Worm (Caenorhabditis elegans) whole organism, L3 larva: ENCODE results near the gene bus-5.
A peak's percentile ranks its signal among the peaks of the same experiment; 100 is the strongest.

Source experiments
- nhr-11 ChIP-seq: fragments of 150-350 bp; optimal IDR thresholded peaks from 2 replicates; lab custom pipeline; 2014; ENCODE audit warnings: missing biosample characterization, missing genetic modification characterization
- nhr-25 ChIP-seq: sonication (generic microtip); optimal IDR thresholded peaks from 2 replicates; lab custom pipeline; 2017; ENCODE audit warnings: missing biosample characterization, missing genetic modification characterization
- snpc-4 ChIP-seq: fragments of 150-350 bp; optimal IDR thresholded peaks from 2 replicates; lab custom pipeline; 2014; ENCODE audit warnings: missing biosample characterization, missing genetic modification characterization
- unc-62 ChIP-seq: fragments of 150-350 bp; sonication (generic microtip); optimal IDR thresholded peaks from 4 replicates; lab custom pipeline; 2014; ENCODE audit warnings: missing biosample characterization, missing genetic modification reagents, missing genetic modification characterization

DNA sequence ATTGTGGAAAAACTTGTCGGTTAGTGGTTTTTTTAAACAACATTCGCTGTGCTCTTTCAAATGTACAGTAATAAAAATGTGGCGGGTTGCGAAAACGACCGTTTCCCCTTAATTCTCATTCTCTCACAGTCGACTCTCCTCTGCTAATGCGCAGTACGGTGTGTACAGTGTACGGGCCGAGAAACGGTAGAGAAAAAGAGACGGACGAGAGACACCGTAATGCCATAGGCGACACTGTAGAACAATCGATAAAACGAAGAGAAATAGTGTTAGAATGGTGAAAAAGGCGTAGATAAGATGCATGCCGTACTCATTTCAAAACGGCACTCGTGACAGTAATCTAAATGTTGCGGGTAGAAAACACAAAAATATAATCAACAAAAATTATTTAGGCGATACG lies 22.4 kb downstream of the bus-5 start:
- TF ChIP-seq snpc-4 = no peak
- TF ChIP-seq nhr-25 (tag; lab: Kevin White, UChicago) = peak; percentile 51
- no peak for TF ChIP-seq nhr-11
- TF ChIP-seq unc-62 (GFP tag; lab: Kevin White, UChicago) = no peak
